Worm (Caenorhabditis elegans) whole organism, young adult: ENCODE results near the gene Y27F2A.6.
"Not testable (repeated sequence)": the region's sequence is repeated elsewhere in the genome, so short reads cannot be mapped to it uniquely, and the experiment has no call there.

Source experiments
- C17E4.6 ChIP-seq: fragments of 200-800 bp; sonication (Bioruptor generic); IDR thresholded peaks from 2 replicates; pipeline ENCODE4 v1.3.6; 2022; ENCODE audit warnings: missing genetic modification reagents, missing genetic modification characterization, missing compliant biosample characterization
- F39B2.1 ChIP-seq: fragments of 200-800 bp; sonication (Bioruptor generic); IDR thresholded peaks from 2 replicates; pipeline ENCODE4 v1.3.6; 2022; ENCODE audit warnings: missing genetic modification reagents, missing genetic modification characterization, missing compliant biosample characterization
- aptf-3 ChIP-seq: fragments of 200-800 bp; sonication (Bioruptor generic); IDR thresholded peaks from 2 replicates; pipeline ENCODE4 v1.3.6; 2022; ENCODE audit warnings: missing genetic modification characterization, missing compliant biosample characterization
- hsf-1 ChIP-seq: fragments of 200-800 bp; sonication (Bioruptor generic); IDR thresholded peaks from 2 replicates; pipeline ENCODE4 v1.3.6; 2022; ENCODE audit warnings: missing genetic modification reagents, missing genetic modification characterization, missing compliant biosample characterization
- lin-54 ChIP-seq: fragments of 200-800 bp; sonication (Bioruptor generic); optimal IDR thresholded peaks from 2 replicates; lab custom pipeline; 2018; ENCODE audit warnings: mild to moderate bottlenecking, missing genetic modification characterization, missing compliant biosample characterization
- madf-10 ChIP-seq: sonication (generic microtip); optimal IDR thresholded peaks from 2 replicates; lab custom pipeline; 2016; ENCODE audit warnings: mild to moderate bottlenecking, missing genetic modification characterization, missing compliant biosample characterization
- mxl-1 ChIP-seq: sonication (generic microtip); optimal IDR thresholded peaks from 2 replicates; lab custom pipeline; 2016; ENCODE audit warnings: missing genetic modification characterization, missing compliant biosample characterization
- nfya-2 ChIP-seq: fragments of 200-800 bp; sonication (Bioruptor generic); IDR thresholded peaks from 2 replicates; pipeline ENCODE4 v1.3.6; 2022; ENCODE audit warnings: missing genetic modification reagents, missing genetic modification characterization, missing compliant biosample characterization
- snpc-1.3 ChIP-seq: sonication (generic microtip); optimal IDR thresholded peaks from 2 replicates; lab custom pipeline; 2017; ENCODE audit warnings: missing genetic modification characterization, mild to moderate bottlenecking, missing compliant biosample characterization, antibody characterized with exemption, moderate library complexity, missing genotype, missing genetic modification reagents; ENCODE audit not compliant: insufficient read depth

- TF ChIP-seq C17E4.6 (GFP tag; lab: Robert Waterston, UW); aptf-3 (GFP tag; lab: Robert Waterston, UW); snpc-1.3 (tag; lab: Kevin White, UChicago); F39B2.1 (GFP tag; lab: Robert Waterston, UW); madf-10; mxl-1 (tag; lab: Kevin White, UChicago); hsf-1 (GFP tag; lab: Robert Waterston, UW); lin-54; nfya-2 (GFP tag; lab: Robert Waterston, UW): not testable (repeated sequence)
These were observed 5.5 kb downstream of the Y27F2A.6 start, which contains the start of gene sri-40 for ce11 chrII:3177663-3178062.
